Fruit fly (Drosophila melanogaster): ENCODE measurements around the gene betaTub85D.

betaTub85D gene

dm6 chr3R:9437618-9438017 lies 27.5 kb upstream of the betaTub85D start (continued):
- TF ChIP-seq luna (GFP tag; optimal IDR thresholded peaks at IDR 0.05) (no peak), HmgZ (tag; optimal IDR thresholded peaks at IDR 0.05) (no peak), CG12942 (GFP tag; optimal IDR thresholded peaks at IDR 0.05) (no peak), Dip2 (GFP tag; IDR thresholded peaks at IDR 0.05) (no peak), CG11696 (GFP tag; IDR thresholded peaks at IDR 0.05) (no peak), maf-S (GFP tag; optimal IDR thresholded peaks at IDR 0.05) (no peak), sug (tag; optimal IDR thresholded peaks at IDR 0.05) (peak; percentile 62), chinmo (GFP tag; IDR thresholded peaks at IDR 0.05; ENCODE audit: partially characterized antibody) (peak; percentile 76; the same call in 3 of the 4 replicates), CG4707 (GFP tag; optimal IDR thresholded peaks at IDR 0.05) (no peak), Sox102F (GFP tag; optimal IDR thresholded peaks at IDR 0.05) (no peak), CG10565 (GFP tag; optimal IDR thresholded peaks at IDR 0.05) (no peak), CG30403 (GFP tag; optimal IDR thresholded peaks at IDR 0.05) (no peak), Myb (GFP tag; optimal IDR thresholded peaks at IDR 0.05) (no peak), pzg (GFP tag; optimal IDR thresholded peaks at IDR 0.05) (no peak), CG31441 (GFP tag; IDR thresholded peaks at IDR 0.05) (no peak), Usf (GFP tag; optimal IDR thresholded peaks at IDR 0.05) (no peak), Med (GFP tag) (peak; percentile 45), CG34376 (GFP tag; optimal IDR thresholded peaks at IDR 0.05) (peak; percentile 75), emc (GFP tag; optimal IDR thresholded peaks at IDR 0.05) (no peak), insv (GFP tag; optimal IDR thresholded peaks at IDR 0.05) (no peak), Dref (GFP tag; IDR thresholded peaks at IDR 0.05) (no peak), gfzf (GFP tag; optimal IDR thresholded peaks at IDR 0.05) (no peak), bigmax (GFP tag; optimal IDR thresholded peaks at IDR 0.05) (no peak), da (GFP tag; optimal IDR thresholded peaks at IDR 0.05) (no peak), Trl (optimal IDR thresholded peaks at IDR 0.05) (peak in 1 of 2 experiments; percentile 25), Trl (GFP tag; optimal IDR thresholded peaks at IDR 0.05) (no peak), MBD-R2 (GFP tag; IDR thresholded peaks at IDR 0.05) (no peak), ewg (GFP tag; optimal IDR thresholded peaks at IDR 0.05) (no peak), CG11695 (GFP tag; IDR thresholded peaks at IDR 0.05) (no peak)

DNA sequence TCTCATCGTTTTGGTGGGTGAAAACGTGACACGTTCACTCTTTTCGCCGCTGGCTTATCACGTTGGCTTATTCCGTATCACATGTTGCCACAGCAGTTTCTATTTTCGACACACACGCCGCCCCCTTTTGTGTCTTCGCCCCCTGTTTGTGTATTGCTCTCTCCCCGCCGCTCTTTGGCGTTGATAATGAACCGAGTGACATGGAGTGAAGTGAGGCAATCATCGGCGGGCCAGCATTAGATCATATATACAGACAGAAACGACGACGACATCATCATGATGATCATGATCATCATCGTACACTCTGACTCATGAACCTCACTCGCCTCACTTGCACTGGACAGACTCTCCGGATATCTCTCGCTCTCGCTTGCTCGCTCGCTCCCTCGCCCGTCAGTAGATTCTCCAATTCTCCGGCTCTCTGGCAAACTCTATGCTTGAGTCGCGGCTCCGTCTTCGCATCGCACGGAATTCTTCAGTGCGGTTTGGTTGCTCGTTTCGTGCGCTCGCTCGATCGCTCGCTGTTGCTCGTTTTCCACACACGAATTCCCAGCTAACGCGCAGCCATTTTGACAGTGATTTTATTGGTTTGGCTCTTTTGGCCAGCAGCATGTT lies 26.4 kb upstream of the betaTub85D start:
- TF ChIP-seq CG12299 (tag; optimal IDR thresholded peaks at IDR 0.05) (no peak), CG7786 (GFP tag; optimal IDR thresholded peaks at IDR 0.05) (peak; percentile 21), Trl (optimal IDR thresholded peaks at IDR 0.05) (peak; percentile 89 to 98), Trl (GFP tag; optimal IDR thresholded peaks at IDR 0.05) (peak; percentile 31), tap (tag; optimal IDR thresholded peaks at IDR 0.05) (no peak), CG12942 (GFP tag; optimal IDR thresholded peaks at IDR 0.05) (no peak), ssp (GFP tag; IDR thresholded peaks at IDR 0.05) (no peak), wor (GFP tag; IDR thresholded peaks at IDR 0.05) (no peak), CG12769 (tag; optimal IDR thresholded peaks at IDR 0.05) (peak; percentile 78), CG13775 (GFP tag; optimal IDR thresholded peaks at IDR 0.05) (no peak), eyg (GFP tag; optimal IDR thresholded peaks at IDR 0.05) (no peak), CG1529 (GFP tag; optimal IDR thresholded peaks at IDR 0.05) (no peak), C15 (GFP tag; IDR thresholded peaks at IDR 0.05) (no peak), BtbVII (GFP tag; optimal IDR thresholded peaks at IDR 0.05) (peak; percentile 39), CG10267 (tag; optimal IDR thresholded peaks at IDR 0.05) (no peak), NC2α (GFP tag; optimal IDR thresholded peaks at IDR 0.05) (no peak), CG4854 (GFP tag; optimal IDR thresholded peaks at IDR 0.05) (no peak), Mad (GFP tag; optimal IDR thresholded peaks at IDR 0.05) (no peak), Taf1 (GFP tag; IDR thresholded peaks at IDR 0.05) (no peak), CG2712 (tag; optimal IDR thresholded peaks at IDR 0.05) (no peak), ci (GFP tag; IDR thresholded peaks at IDR 0.05) (peak; percentile 51; the same call in 2 of the 3 replicates), disco-r (GFP tag; optimal IDR thresholded peaks at IDR 0.05) (peak; percentile 5), hb (GFP tag; IDR thresholded peaks at IDR 0.05; ENCODE audit: partially characterized antibody) (no peak), CG18764 (GFP tag; optimal IDR thresholded peaks at IDR 0.05) (no peak), CG13287 (GFP tag; IDR thresholded peaks at IDR 0.05; ENCODE audit: partially characterized antibody) (peak; percentile 53; the same call in 1 of the 2 replicates), toy (GFP tag; IDR thresholded peaks at IDR 0.05) (no peak)

Measured in whole organism, embryonic.